Worm (Caenorhabditis elegans) whole organism, mixed stage, embryonic: Measurements from ENCODE around the gene irld-50.

Source experiments
- bed-3 ChIP-seq: fragments of 200-800 bp; sonication (Bioruptor generic); optimal IDR thresholded peaks from 3 replicates; lab custom pipeline; 2018; ENCODE audit warnings: mild to moderate bottlenecking, missing genetic modification characterization, moderate library complexity, missing compliant biosample characterization
- blmp-1 ChIP-seq: fragments of 150-350 bp; optimal IDR thresholded peaks from 2 replicates; lab custom pipeline; 2014; ENCODE audit warnings: missing biosample characterization, missing genetic modification characterization
- ceh-39 ChIP-seq: fragments of 150-350 bp; optimal IDR thresholded peaks from 2 replicates; lab custom pipeline; 2014; ENCODE audit warnings: missing biosample characterization, missing genetic modification characterization
- ceh-43 ChIP-seq: fragments of 200-800 bp; sonication (Bioruptor generic); optimal IDR thresholded peaks from 2 replicates; lab custom pipeline; 2018; ENCODE audit warnings: mild to moderate bottlenecking, missing genetic modification characterization, moderate library complexity, missing compliant biosample characterization
- ces-1 ChIP-seq: fragments of 150-350 bp; optimal IDR thresholded peaks from 2 replicates; lab custom pipeline; 2014; ENCODE audit warnings: missing biosample characterization, missing genetic modification reagents, missing genetic modification characterization
- cnd-1 ChIP-seq: fragments of 200-800 bp; sonication (Bioruptor generic); optimal IDR thresholded peaks from 2 replicates; lab custom pipeline; 2018; ENCODE audit warnings: mild to moderate bottlenecking, missing genetic modification characterization, missing compliant biosample characterization
- drap-1 ChIP-seq: fragments of 200-800 bp; sonication (Bioruptor generic); optimal IDR thresholded peaks from 3 replicates; lab custom pipeline; 2018; ENCODE audit warnings: mild to moderate bottlenecking, missing genetic modification characterization, missing compliant biosample characterization
- elt-1 ChIP-seq: sonication (generic microtip); optimal IDR thresholded peaks from 2 replicates; lab custom pipeline; 2017; ENCODE audit warnings: missing genetic modification characterization, mild to moderate bottlenecking, missing compliant biosample characterization, antibody characterized with exemption, moderate library complexity, borderline replicate concordance; ENCODE audit not compliant: insufficient read depth
- elt-3 ChIP-seq: fragments of 150-350 bp; optimal IDR thresholded peaks from 2 replicates; lab custom pipeline; 2014; ENCODE audit warnings: missing biosample characterization, missing genetic modification characterization
- flh-1 ChIP-seq: fragments of 200-800 bp; sonication (Bioruptor generic); optimal IDR thresholded peaks from 2 replicates; lab custom pipeline; 2018; ENCODE audit warnings: mild to moderate bottlenecking, missing genetic modification characterization, moderate library complexity, missing compliant biosample characterization
- ham-2 ChIP-seq: fragments of 200-800 bp; sonication (Bioruptor generic); optimal IDR thresholded peaks from 2 replicates; lab custom pipeline; 2018; ENCODE audit warnings: mild to moderate bottlenecking, missing genetic modification characterization, missing compliant biosample characterization
- hlh-1 ChIP-seq: fragments of 150-350 bp; optimal IDR thresholded peaks from 2 replicates; lab custom pipeline; 2014; ENCODE audit warnings: missing biosample characterization, missing genetic modification reagents, missing genetic modification characterization
- lsy-2 ChIP-seq: fragments of 150-350 bp; optimal IDR thresholded peaks from 2 replicates; lab custom pipeline; 2014; ENCODE audit warnings: missing biosample characterization, missing genetic modification characterization
- mab-5 ChIP-seq: fragments of 150-350 bp; optimal IDR thresholded peaks from 2 replicates; lab custom pipeline; 2014; ENCODE audit warnings: missing biosample characterization, missing genetic modification characterization
- mep-1 ChIP-seq: fragments of 150-350 bp; optimal IDR thresholded peaks from 2 replicates; lab custom pipeline; 2017; ENCODE audit warnings: missing biosample characterization, missing genetic modification reagents, missing genetic modification characterization, inconsistent platforms
- mls-2 ChIP-seq: sonication (generic microtip); optimal IDR thresholded peaks from 2 replicates; lab custom pipeline; 2016; ENCODE audit warnings: mild to moderate bottlenecking, missing genetic modification characterization, moderate library complexity, missing compliant biosample characterization
- nhr-12 ChIP-seq: fragments of 150-350 bp; optimal IDR thresholded peaks from 2 replicates; lab custom pipeline; 2014; ENCODE audit warnings: missing biosample characterization, missing genetic modification characterization
- nhr-2 ChIP-seq: fragments of 150-350 bp; optimal IDR thresholded peaks from 2 replicates; lab custom pipeline; 2014; ENCODE audit warnings: missing biosample characterization, missing genetic modification characterization
- nhr-237 ChIP-seq: fragments of 150-350 bp; optimal IDR thresholded peaks from 2 replicates; lab custom pipeline; 2014; ENCODE audit warnings: missing biosample characterization, missing genetic modification characterization
- sem-2 ChIP-seq: fragments of 200-800 bp; sonication (Bioruptor generic); optimal IDR thresholded peaks from 2 replicates; lab custom pipeline; 2018; ENCODE audit warnings: mild to moderate bottlenecking, missing genetic modification characterization, missing compliant biosample characterization
- sptf-1 ChIP-seq: sonication (generic microtip); optimal IDR thresholded peaks from 2 replicates; lab custom pipeline; 2017; ENCODE audit warnings: mild to moderate bottlenecking, missing genetic modification characterization, moderate library complexity, missing compliant biosample characterization
- tbx-8 ChIP-seq: fragments of 200-800 bp; sonication (Bioruptor generic); optimal IDR thresholded peaks from 2 replicates; lab custom pipeline; 2018; ENCODE audit warnings: mild to moderate bottlenecking, missing genetic modification characterization, moderate library complexity, missing compliant biosample characterization
- unc-39 ChIP-seq: fragments of 150-350 bp; optimal IDR thresholded peaks from 2 replicates; lab custom pipeline; 2014; ENCODE audit warnings: missing biosample characterization, missing genetic modification characterization
- unc-62 ChIP-seq: fragments of 150-350 bp; optimal IDR thresholded peaks from 2 replicates; lab custom pipeline; 2014; ENCODE audit warnings: missing biosample characterization, missing genetic modification reagents, missing genetic modification characterization
- zip-8 ChIP-seq: fragments of 150-350 bp; optimal IDR thresholded peaks from 2 replicates; lab custom pipeline; 2014; ENCODE audit warnings: missing biosample characterization, missing genetic modification characterization
- ztf-11 ChIP-seq: fragments of 150-350 bp; optimal IDR thresholded peaks from 2 replicates; lab custom pipeline; 2014; ENCODE audit warnings: missing biosample characterization, missing genetic modification characterization

Gene irld-50

DNA sequence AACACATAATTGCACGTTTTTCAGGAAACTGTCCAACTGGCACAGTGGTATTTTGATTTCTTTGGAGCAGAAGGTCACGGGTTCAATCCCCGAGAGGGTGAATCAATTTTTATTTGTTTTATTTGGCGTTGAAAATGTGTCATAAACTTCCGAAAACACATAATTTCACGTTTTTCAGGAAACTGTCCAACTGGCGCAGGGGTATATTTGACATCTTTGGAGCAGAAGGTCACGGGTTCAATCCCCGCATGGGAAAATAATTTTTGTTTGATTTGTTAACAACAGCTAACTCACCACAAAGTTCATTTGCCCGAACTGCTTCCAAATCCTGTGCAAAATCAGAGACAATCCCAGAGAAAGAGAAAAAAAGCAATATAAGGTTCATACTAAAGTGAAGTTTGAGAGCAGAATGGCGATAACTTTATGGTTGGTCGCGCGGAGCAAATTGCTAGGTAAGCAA, 11.8 kb upstream of the irld-50 start, which contains the start of gene irld-48:
TSS of gene irld-48 (plus strand) at position 410 of the 460 bp plus-strand sequence.
- TF ChIP-seq drap-1: no peak
- no peak for TF ChIP-seq nhr-237 (tag; lab: Kevin White, UChicago)
- no peak for TF ChIP-seq sptf-1
- no peak for TF ChIP-seq unc-62 (GFP tag; lab: Kevin White, UChicago)
- TF ChIP-seq blmp-1 (tag; lab: Kevin White, UChicago): no peak

DNA sequence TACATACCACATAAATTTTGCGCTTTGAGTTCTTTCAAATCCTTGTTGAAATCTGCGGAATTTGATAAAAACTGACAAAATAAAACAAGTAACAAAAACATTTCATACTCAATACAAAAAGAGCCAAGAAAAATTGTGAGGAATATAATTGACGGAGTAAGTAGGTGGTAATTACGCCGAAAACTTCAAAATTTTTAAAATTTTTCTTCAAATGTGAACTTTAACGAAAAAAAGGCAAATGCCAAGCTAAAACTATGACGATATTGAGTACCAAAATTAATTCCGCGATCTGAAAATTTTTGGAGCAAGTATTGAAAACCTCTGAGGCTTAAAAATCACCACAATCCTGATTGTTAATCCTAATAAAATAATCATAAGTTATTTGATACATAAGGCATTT, 8.8 kb upstream of the irld-50 start, which contains the start of gene irld-51:
TSS of gene irld-51 (minus strand) at position 101 of the 400 bp plus-strand sequence.
- TF ChIP-seq flh-1 (GFP tag; lab: Kevin White, UChicago): no peak

DNA sequence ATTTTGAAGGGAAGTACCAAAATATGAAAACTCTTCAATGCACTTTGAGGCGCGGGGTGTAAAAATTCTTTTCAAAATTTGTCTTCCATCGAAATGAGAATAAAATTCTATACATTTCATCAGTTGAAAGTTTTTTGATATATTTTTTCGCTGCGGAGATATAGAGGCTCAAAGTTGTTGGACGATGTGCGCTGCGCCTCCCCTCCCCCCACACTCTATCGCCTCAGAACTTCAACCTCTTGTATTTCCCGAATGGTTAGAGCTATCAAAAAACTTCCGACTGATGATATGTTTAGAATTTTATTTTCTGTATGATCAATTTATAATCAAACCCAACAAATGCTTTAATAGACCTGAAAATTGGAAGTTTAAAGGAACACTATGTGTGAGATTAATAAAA, 4.7 kb upstream of the irld-50 start:
- TF ChIP-seq mep-1 (tag; lab: Kevin White, UChicago): no peak
- no peak for TF ChIP-seq elt-1
- TF ChIP-seq nhr-237 (tag; lab: Kevin White, UChicago): no peak
- TF ChIP-seq ham-2: no peak

DNA sequence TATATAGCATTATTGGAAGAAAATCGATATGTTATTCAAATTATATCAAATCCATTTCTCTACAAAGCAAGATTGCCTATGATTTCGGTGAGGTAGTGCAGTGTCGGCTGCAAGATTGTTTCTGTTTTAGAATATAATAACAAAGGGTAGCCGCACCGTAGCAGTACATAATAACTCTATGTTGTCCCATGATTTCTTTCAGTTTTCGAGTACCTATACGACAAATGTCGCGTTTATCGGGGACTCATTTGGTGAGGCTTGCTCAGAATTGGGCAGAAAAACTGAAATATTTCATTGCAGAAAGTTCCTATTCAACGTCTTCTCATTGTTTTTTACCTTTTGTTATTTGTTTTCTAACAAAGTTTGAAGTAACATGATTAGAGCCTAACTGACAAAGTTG, 2.6 kb upstream of the irld-50 start, which contains the start of gene srw-79:
TSS of gene srw-79 (plus strand) at position 301 of the 400 bp plus-strand sequence.
- TF ChIP-seq bed-3 (GFP tag; lab: Kevin White, UChicago): no peak
- TF ChIP-seq sptf-1: no peak
- no peak for TF ChIP-seq unc-62 (GFP tag; lab: Kevin White, UChicago)
- TF ChIP-seq mls-2 (tag; lab: Kevin White, UChicago): no peak
- no peak for TF ChIP-seq elt-3 (tag; lab: Kevin White, UChicago)
- no peak for TF ChIP-seq sem-2 (GFP tag; lab: Kevin White, UChicago)
- TF ChIP-seq ces-1 (GFP tag; lab: Kevin White, UChicago): no peak
- TF ChIP-seq drap-1: no peak
- no peak for TF ChIP-seq nhr-12

DNA sequence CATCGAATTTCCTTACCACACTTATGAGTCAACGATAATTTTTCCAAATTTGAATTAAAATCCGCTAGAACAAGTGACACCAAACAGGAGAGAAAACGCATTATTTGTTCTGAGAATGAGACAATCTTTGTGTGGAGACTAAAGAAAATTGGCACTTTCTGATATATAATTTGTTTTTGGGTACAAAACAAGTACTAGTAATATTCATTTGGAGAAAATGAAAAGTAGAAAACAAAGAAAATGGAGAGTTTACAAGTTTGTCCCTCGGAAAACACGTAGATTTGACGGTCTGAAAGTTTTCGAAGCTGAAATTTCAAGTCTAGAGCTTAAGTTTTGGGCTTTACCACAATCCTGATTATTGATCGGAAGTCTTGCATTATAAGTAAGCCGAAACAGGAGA, 3.1 kb downstream of the irld-50 start, which contains the start of gene irld-66:
TSS of gene irld-66 (minus strand) at position 101 of the 400 bp plus-strand sequence.
- no peak for TF ChIP-seq nhr-2 (tag; lab: Kevin White, UChicago)
- TF ChIP-seq, all 35 proteins: peak for 0

DNA sequence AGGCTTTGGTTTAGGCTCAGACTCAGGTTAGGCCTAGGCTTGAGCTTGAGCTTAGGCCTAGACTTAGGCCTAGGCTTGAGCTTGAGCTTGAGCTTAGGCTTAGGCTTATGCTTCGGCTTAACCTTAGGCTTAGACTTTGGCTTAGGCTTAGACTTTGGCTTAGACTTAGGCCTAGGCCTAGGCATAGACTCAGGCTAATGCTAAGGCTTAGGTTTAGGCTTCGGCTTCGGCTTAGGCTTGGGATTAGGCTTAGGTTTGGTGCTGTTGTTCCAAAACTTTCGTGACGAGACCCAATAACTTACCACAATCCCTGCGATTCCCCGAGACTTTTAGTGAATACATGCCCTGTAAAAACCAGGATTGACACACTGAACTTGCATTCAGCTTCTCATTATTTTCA, 4.2 kb downstream of the irld-50 start:
- no peak for TF ChIP-seq ham-2
- TF ChIP-seq ces-1 (GFP tag; lab: Kevin White, UChicago): no peak
- no peak for TF ChIP-seq drap-1
- TF ChIP-seq sptf-1: no peak
- TF ChIP-seq ceh-43 (GFP tag; lab: Kevin White, UChicago): no peak
- TF ChIP-seq flh-1 (GFP tag; lab: Kevin White, UChicago): no peak
- TF ChIP-seq ceh-39 (tag; lab: Kevin White, UChicago): no peak
- TF ChIP-seq mep-1 (tag; lab: Kevin White, UChicago): no peak
- no peak for TF ChIP-seq blmp-1 (tag; lab: Kevin White, UChicago)
- TF ChIP-seq hlh-1: no peak
- TF ChIP-seq unc-39 (tag; lab: Kevin White, UChicago): no peak
- TF ChIP-seq elt-1: no peak
- TF ChIP-seq lsy-2 (tag; lab: Kevin White, UChicago): no peak
- no peak for TF ChIP-seq ztf-11 (tag; lab: Kevin White, UChicago)

DNA sequence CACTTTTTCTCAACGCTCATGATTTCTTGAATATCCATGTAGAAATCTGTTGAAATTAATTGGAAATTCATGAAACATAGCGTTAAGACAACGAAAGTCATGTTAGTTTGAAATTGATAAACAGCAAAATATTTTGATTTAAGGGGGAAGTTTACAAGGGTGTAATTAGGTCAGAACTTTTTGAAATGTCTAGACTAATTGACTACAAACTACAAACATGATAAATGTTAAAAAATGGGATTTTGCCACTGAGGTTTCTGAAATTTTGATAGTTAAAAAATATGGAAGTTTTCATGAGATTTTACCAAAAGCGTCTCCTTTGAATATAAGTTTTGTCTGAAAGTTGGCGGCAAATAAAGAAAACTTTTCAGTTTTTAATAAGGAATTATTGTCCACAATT, 6.0 kb downstream of the irld-50 start, which contains the start of gene irld-65:
TSS of gene irld-65 (minus strand) at position 101 of the 400 bp plus-strand sequence.
- TF ChIP-seq nhr-237 (tag; lab: Kevin White, UChicago): no peak
- no peak for TF ChIP-seq ces-1 (GFP tag; lab: Kevin White, UChicago)
- no peak for TF ChIP-seq ham-2
- TF ChIP-seq cnd-1 (tag; lab: Kevin White, UChicago): no peak
- no peak for TF ChIP-seq sptf-1
- TF ChIP-seq zip-8 (tag; lab: Kevin White, UChicago): no peak
- TF ChIP-seq mab-5 (tag; lab: Kevin White, UChicago): no peak
- no peak for TF ChIP-seq flh-1 (GFP tag; lab: Kevin White, UChicago)
- TF ChIP-seq mep-1 (tag; lab: Kevin White, UChicago): no peak
- no peak for TF ChIP-seq nhr-12
- no peak for TF ChIP-seq bed-3 (GFP tag; lab: Kevin White, UChicago)
- no peak for TF ChIP-seq tbx-8 (GFP tag; lab: Kevin White, UChicago)
